Fruit fly (Drosophila melanogaster): ENCODE results near the gene CG7156.

dm6 chr3R:18246041-18246440, 4.1 kb upstream of the CG7156 start:
- no peak for TF ChIP-seq eg (GFP tag; IDR thresholded peaks at IDR 0.05)
- no peak for TF ChIP-seq Sox15 (GFP tag; optimal IDR thresholded peaks at IDR 0.05)
- no peak for TF ChIP-seq achi (GFP tag; optimal IDR thresholded peaks at IDR 0.05)
